Worm (Caenorhabditis elegans): ENCODE measurements around the gene D1005.4.

ce11 chrX:1451240-1451639 lies 34.4 kb downstream of the D1005.4 start:
- no peak for TF ChIP-seq blmp-1 (tag; optimal IDR thresholded peaks at IDR 0.05)
- TF ChIP-seq pqm-1 (tag; optimal IDR thresholded peaks at IDR 0.05), result no peak
- TF ChIP-seq fos-1 (tag; optimal IDR thresholded peaks at IDR 0.05), result no peak
- TF ChIP-seq lir-3 (tag; optimal IDR thresholded peaks at IDR 0.05; ENCODE audit: poor library complexity), result no peak
- no peak for TF ChIP-seq irx-1 (tag; optimal IDR thresholded peaks at IDR 0.05)
- TF ChIP-seq grh-1 (GFP tag; IDR thresholded peaks at IDR 0.05), result no peak
- no peak for TF ChIP-seq nhr-237 (tag; optimal IDR thresholded peaks at IDR 0.05)
- no peak for TF ChIP-seq isw-1 (GFP tag; IDR thresholded peaks at IDR 0.05)

All from whole organism, L1 larva.